Worm (Caenorhabditis elegans) whole organism, L4 larva: ENCODE results near the gene clec-21.
"Not testable (repeated sequence)": the region's sequence is repeated elsewhere in the genome, so short reads cannot be mapped to it uniquely, and the experiment has no call there.

Experiments used
- ZK546.5 ChIP-seq, 2 experiments: sonication (generic microtip); optimal IDR thresholded peaks; 2 replicates each; lab custom pipeline; 2017; ENCODE audit warnings: missing biosample characterization in 2 of 2, missing genetic modification characterization in 2 of 2
- dmd-6 ChIP-seq: fragments of 200-800 bp; sonication (Bioruptor generic); IDR thresholded peaks from 2 replicates; pipeline ENCODE4 v1.3.6; 2022; ENCODE audit warnings: missing genetic modification reagents, missing genetic modification characterization, missing compliant biosample characterization
- mdl-1 ChIP-seq, 2 experiments: fragments of 150-350 bp in 1 of 2; sonication (generic microtip) in 1 of 2; optimal IDR thresholded peaks; 2 replicates each; lab custom pipeline; 2014 to 2017; ENCODE audit warnings: missing biosample characterization in 2 of 2, missing genetic modification characterization in 2 of 2
- nhr-102 ChIP-seq: sonication (generic microtip); optimal IDR thresholded peaks from 2 replicates; lab custom pipeline; 2016; ENCODE audit warnings: mild to moderate bottlenecking, missing genetic modification characterization, moderate library complexity, missing compliant biosample characterization
- nhr-28 ChIP-seq: fragments of 150-350 bp; optimal IDR thresholded peaks from 2 replicates; lab custom pipeline; 2014; ENCODE audit warnings: missing biosample characterization, missing genetic modification characterization
- unc-39 ChIP-seq: sonication (generic microtip); optimal IDR thresholded peaks from 2 replicates; lab custom pipeline; 2017; ENCODE audit warnings: missing biosample characterization, missing genetic modification characterization
- zag-1 ChIP-seq: fragments of 150-350 bp; optimal IDR thresholded peaks from 2 replicates; lab custom pipeline; 2014; ENCODE audit warnings: missing biosample characterization, missing genetic modification characterization

DNA sequence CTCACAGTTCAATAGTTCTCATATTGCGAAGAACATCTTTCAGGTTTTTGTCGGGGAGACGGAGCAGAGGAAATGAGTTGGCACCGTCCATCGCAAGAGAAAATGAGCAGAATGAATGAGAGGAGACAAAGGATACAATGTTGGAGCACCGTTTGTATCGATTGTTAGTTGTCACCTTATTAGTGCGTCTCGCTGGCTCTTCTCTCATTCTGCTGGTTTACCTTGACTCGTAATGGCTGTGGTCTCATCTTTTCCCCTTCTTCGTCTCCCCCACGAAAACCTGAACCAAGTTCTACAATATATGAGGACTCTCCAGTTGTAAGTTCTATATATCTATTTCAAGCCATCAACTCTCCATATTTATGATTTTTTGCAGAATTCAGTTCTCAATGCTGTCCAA, 27.8 kb downstream of the clec-21 start, which contains the start of the genes fbxb-54 and fbxb-50:
- TF ChIP-seq nhr-102 (tag; lab: Kevin White, UChicago); nhr-28 (tag; lab: Kevin White, UChicago); unc-39 (tag; lab: Kevin White, UChicago); mdl-1 (tag; optimal IDR thresholded peaks at IDR 0.05; lab: Kevin White, UChicago); ZK546.5 (tag; optimal IDR thresholded peaks at IDR 0.05; lab: Kevin White, UChicago); zag-1 (tag; lab: Kevin White, UChicago); dmd-6 (GFP tag; lab: Robert Waterston, UW): not testable (repeated sequence)
